Worm (Caenorhabditis elegans) whole organism, L3 larva: ENCODE results near the gene H18N23.2.

ENCODE experiments used
- R02D3.7 ChIP-seq: fragments of 150-350 bp; optimal IDR thresholded peaks from 2 replicates; lab custom pipeline; 2014; ENCODE audit warnings: missing biosample characterization, missing genetic modification characterization
- ama-1 ChIP-seq: fragments of 150-350 bp; optimal IDR thresholded peaks from 2 replicates; lab custom pipeline; 2018
- ceh-28 ChIP-seq: fragments of 150-350 bp; optimal IDR thresholded peaks from 2 replicates; lab custom pipeline; 2014; ENCODE audit warnings: missing biosample characterization, missing genetic modification reagents, missing genetic modification characterization
- daf-12 ChIP-seq: fragments of 150-350 bp; optimal IDR thresholded peaks from 2 replicates; lab custom pipeline; 2014; ENCODE audit warnings: missing biosample characterization, missing genetic modification reagents, missing genetic modification characterization
- egl-5 ChIP-seq: fragments of 150-350 bp; optimal IDR thresholded peaks from 2 replicates; lab custom pipeline; 2017; ENCODE audit warnings: missing biosample characterization, missing genetic modification reagents, missing genetic modification characterization, inconsistent platforms
- elt-1 ChIP-seq: fragments of 150-350 bp; optimal IDR thresholded peaks from 2 replicates; lab custom pipeline; 2014; ENCODE audit warnings: missing biosample characterization, missing genetic modification characterization
- elt-2 ChIP-seq: sonication (generic microtip); optimal IDR thresholded peaks from 2 replicates; lab custom pipeline; 2016; ENCODE audit warnings: missing genetic modification reagents, mild to moderate bottlenecking, missing genetic modification characterization, missing compliant biosample characterization
- elt-3 ChIP-seq, 3 experiments: fragments of 150-350 bp in 1 of 3; sonication (generic microtip) in 2 of 3; optimal IDR thresholded peaks; 2 replicates in 2 of 3; 4 replicates in 1 of 3; lab custom pipeline; 2014 to 2017; ENCODE audit warnings: missing biosample characterization in 3 of 3, missing genetic modification characterization in 3 of 3
- eor-1 ChIP-seq, 2 experiments: fragments of 150-350 bp; optimal IDR thresholded peaks; 2 replicates each; lab custom pipeline; 2014 to 2018; ENCODE audit warnings: missing biosample characterization in 2 of 2, missing genetic modification characterization in 2 of 2
- fkh-2 ChIP-seq: fragments of 150-350 bp; optimal IDR thresholded peaks from 2 replicates; lab custom pipeline; 2014; ENCODE audit warnings: missing biosample characterization, missing genetic modification reagents, missing genetic modification characterization
- fos-1 ChIP-seq: fragments of 150-350 bp; optimal IDR thresholded peaks from 2 replicates; lab custom pipeline; 2014; ENCODE audit warnings: missing biosample characterization, missing genetic modification characterization
- lin-39 ChIP-seq: fragments of 150-350 bp; optimal IDR thresholded peaks from 2 replicates; lab custom pipeline; 2018; ENCODE audit warnings: missing biosample characterization, missing genetic modification reagents, missing genetic modification characterization
- mml-1 ChIP-seq: fragments of 150-350 bp; sonication (generic microtip); optimal IDR thresholded peaks from 3 replicates; lab custom pipeline; 2014; ENCODE audit warnings: missing biosample characterization, missing genetic modification characterization
- nhr-11 ChIP-seq: fragments of 150-350 bp; optimal IDR thresholded peaks from 2 replicates; lab custom pipeline; 2014; ENCODE audit warnings: missing biosample characterization, missing genetic modification characterization
- nhr-12 ChIP-seq: fragments of 150-350 bp; optimal IDR thresholded peaks from 2 replicates; lab custom pipeline; 2014; ENCODE audit warnings: missing biosample characterization, missing genetic modification characterization
- nhr-23 ChIP-seq: fragments of 150-350 bp; optimal IDR thresholded peaks from 2 replicates; lab custom pipeline; 2014; ENCODE audit warnings: missing biosample characterization, missing genetic modification reagents, missing genetic modification characterization
- nhr-237 ChIP-seq: fragments of 150-350 bp; optimal IDR thresholded peaks from 2 replicates; lab custom pipeline; 2014; ENCODE audit warnings: missing biosample characterization, missing genetic modification characterization
- nhr-28 ChIP-seq: fragments of 150-350 bp; optimal IDR thresholded peaks from 2 replicates; lab custom pipeline; 2014; ENCODE audit warnings: missing biosample characterization, missing genetic modification characterization
- nhr-43 ChIP-seq: sonication (generic microtip); optimal IDR thresholded peaks from 2 replicates; lab custom pipeline; 2016; ENCODE audit warnings: mild to moderate bottlenecking, missing genetic modification characterization, missing compliant biosample characterization; ENCODE audit not compliant: poor library complexity, severe bottlenecking
- nhr-77 ChIP-seq: fragments of 150-350 bp; optimal IDR thresholded peaks from 2 replicates; lab custom pipeline; 2014; ENCODE audit warnings: missing biosample characterization, missing genetic modification characterization
- pha-4 ChIP-seq: fragments of 150-350 bp; optimal IDR thresholded peaks from 2 replicates; lab custom pipeline; 2014; ENCODE audit warnings: missing biosample characterization, missing genetic modification reagents, missing genetic modification characterization
- pqm-1 ChIP-seq: fragments of 150-350 bp; optimal IDR thresholded peaks from 2 replicates; lab custom pipeline; 2017; ENCODE audit warnings: missing biosample characterization, missing genetic modification characterization, inconsistent platforms
- skn-1 ChIP-seq: fragments of 150-350 bp; optimal IDR thresholded peaks from 2 replicates; lab custom pipeline; 2014; ENCODE audit warnings: missing biosample characterization, missing genetic modification characterization
- tbx-2 ChIP-seq: sonication (generic microtip); optimal IDR thresholded peaks from 2 replicates; lab custom pipeline; 2016; ENCODE audit warnings: mild to moderate bottlenecking, missing genetic modification characterization, missing compliant biosample characterization
- unc-62 ChIP-seq: fragments of 150-350 bp; sonication (generic microtip); optimal IDR thresholded peaks from 4 replicates; lab custom pipeline; 2014; ENCODE audit warnings: missing biosample characterization, missing genetic modification reagents, missing genetic modification characterization
- zag-1 ChIP-seq: fragments of 150-350 bp; optimal IDR thresholded peaks from 2 replicates; lab custom pipeline; 2014; ENCODE audit warnings: missing biosample characterization, missing genetic modification characterization
- ztf-4 ChIP-seq: fragments of 150-350 bp; optimal IDR thresholded peaks from 2 replicates; lab custom pipeline; 2014; ENCODE audit warnings: missing biosample characterization, missing genetic modification characterization

Gene H18N23.2

DNA sequence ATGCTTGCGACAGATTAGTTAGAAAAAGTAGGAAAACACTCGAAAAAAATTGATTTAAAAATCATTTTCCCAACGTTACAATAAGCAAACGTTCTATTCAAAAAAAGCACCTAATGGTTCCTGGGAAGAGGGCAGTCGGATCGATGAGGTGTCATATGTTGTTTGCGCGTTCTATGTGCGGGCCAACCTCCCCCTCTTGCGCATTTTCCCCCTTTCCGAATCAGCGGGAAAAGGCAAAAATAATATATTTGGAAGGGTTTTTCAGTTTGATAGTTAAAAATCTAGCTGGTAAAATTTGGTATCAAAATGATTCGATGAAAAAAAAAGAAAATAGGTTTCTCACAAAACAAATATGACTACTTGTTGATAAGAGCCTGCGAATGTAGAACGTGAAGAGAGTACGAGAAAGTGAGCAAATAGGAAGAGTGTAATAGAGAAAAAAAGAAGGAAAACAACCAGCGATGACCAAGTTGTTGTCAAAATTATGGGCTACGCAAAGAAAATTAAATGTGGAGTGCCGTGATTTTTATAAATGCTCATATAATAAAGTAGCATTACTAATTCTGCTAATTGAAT, 30.2 kb downstream of the H18N23.2 start (continued):
- TF ChIP-seq nhr-43 (tag; lab: Kevin White, UChicago) (no peak), lin-39 (tag; lab: Kevin White, UChicago) (peak; percentile 60), elt-1 (tag; lab: Kevin White, UChicago) (peak; percentile 40), tbx-2 (tag; lab: Kevin White, UChicago) (peak; percentile 13), pha-4 (tag; lab: Kevin White, UChicago) (peak; percentile 73), daf-12 (tag; lab: Kevin White, UChicago) (no peak), nhr-11 (tag; lab: Kevin White, UChicago) (no peak), ama-1 (lab: Kevin White, UChicago) (no peak), nhr-28 (tag; lab: Kevin White, UChicago) (no peak)

DNA sequence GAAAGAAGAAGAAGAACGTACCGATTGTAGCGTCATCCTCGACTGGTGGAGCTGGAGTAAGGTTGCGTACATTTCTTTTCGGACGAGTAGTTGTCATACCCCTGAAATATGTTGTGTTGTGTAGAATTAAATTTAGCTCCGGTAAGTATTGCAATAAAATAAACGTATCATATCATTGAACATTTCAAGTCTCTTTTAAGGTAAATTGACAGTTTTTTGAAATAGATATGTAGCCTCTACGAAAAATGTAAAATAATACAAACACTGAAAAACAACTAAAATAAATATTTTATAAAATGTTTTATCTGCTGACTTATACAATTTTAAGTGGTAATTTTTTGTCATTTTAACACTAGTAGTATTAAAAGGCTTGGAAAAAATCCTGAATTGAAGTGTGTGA, 30.7 kb downstream of the H18N23.2 start, which contains the start of gene C16H3.3:
TSS of gene C16H3.3 (minus strand) at position 101 of the 400 bp plus-strand sequence.
- TF ChIP-seq mml-1, result no peak
- no peak for TF ChIP-seq R02D3.7 (tag; lab: Kevin White, UChicago)
- no peak for TF ChIP-seq nhr-11 (tag; lab: Kevin White, UChicago)
- TF ChIP-seq tbx-2 (tag; lab: Kevin White, UChicago), result no peak
- TF ChIP-seq fkh-2 (tag; lab: Kevin White, UChicago), result no peak
- TF ChIP-seq unc-62 (GFP tag; lab: Kevin White, UChicago), result no peak
- TF ChIP-seq ama-1 (lab: Kevin White, UChicago), result no peak
- no peak for TF ChIP-seq zag-1
- TF ChIP-seq skn-1 (tag; lab: Kevin White, UChicago), result no peak
- no peak for TF ChIP-seq nhr-237
- no peak for TF ChIP-seq nhr-77 (tag; lab: Kevin White, UChicago)
- TF ChIP-seq eor-1 (tag; optimal IDR thresholded peaks at IDR 0.05; lab: Kevin White, UChicago), result no peak

DNA sequence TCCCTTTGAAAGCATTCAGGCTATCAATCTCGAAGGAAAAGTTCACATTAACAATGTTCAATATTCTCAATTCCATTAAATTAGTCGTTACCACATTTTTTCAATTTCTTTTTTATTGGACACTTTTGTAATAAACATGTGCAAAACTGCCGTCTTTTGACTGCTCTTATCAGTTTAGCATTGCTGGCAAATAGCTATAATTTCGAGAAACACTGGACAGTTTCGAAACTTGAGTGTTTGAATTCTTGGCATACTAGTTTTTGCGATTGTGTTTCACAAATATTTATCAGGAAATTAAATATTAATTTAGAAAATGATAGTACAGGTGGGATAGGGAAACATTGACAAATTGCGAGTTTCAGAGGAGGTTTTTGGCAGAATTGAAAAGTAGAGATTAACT, 39.3 kb downstream of the H18N23.2 start:
- no peak for TF ChIP-seq R02D3.7 (tag; lab: Kevin White, UChicago)
- peak; percentile 19 for TF ChIP-seq fos-1 (tag; lab: Kevin White, UChicago)
- no peak for TF ChIP-seq ceh-28
- TF ChIP-seq elt-2, result peak; percentile 81
- TF ChIP-seq nhr-11 (tag; lab: Kevin White, UChicago), result no peak
- TF ChIP-seq pqm-1 (tag; lab: Kevin White, UChicago), result peak; percentile 76
- TF ChIP-seq pha-4 (tag; lab: Kevin White, UChicago), result no peak
- no peak for TF ChIP-seq nhr-43 (tag; lab: Kevin White, UChicago)

DNA sequence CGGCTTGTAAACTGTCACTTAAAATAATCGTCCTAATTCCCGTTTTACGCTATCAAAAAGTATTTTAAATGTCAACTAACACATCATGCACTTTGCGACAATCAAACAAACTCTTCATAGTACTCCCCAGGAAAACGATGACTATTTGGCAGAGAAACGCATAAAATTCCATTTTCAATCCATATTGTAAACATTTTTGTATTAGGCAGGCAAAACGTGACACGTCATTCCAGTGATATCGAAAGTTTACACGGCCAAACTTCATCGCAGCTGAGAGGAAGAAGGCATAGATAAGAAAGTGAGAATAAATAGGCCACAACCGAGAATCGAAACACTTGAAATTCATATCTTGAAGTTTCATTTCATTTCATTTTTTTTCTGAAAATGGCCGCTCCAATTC, 40.5 kb downstream of the H18N23.2 start, which contains the start of gene lec-9:
TSS of gene lec-9 (plus strand) at position 349 of the 400 bp plus-strand sequence.
- TF ChIP-seq elt-2, result peak; percentile 97
- TF ChIP-seq unc-62 (GFP tag; lab: Kevin White, UChicago), result no peak
- no peak for TF ChIP-seq mml-1
- no peak for TF ChIP-seq nhr-23
- peak; percentile 68 for TF ChIP-seq pha-4 (tag; lab: Kevin White, UChicago)
- TF ChIP-seq skn-1 (tag; lab: Kevin White, UChicago), result peak; percentile 79
- no peak for TF ChIP-seq nhr-12 (tag; lab: Kevin White, UChicago)
- TF ChIP-seq egl-5 (tag; lab: Kevin White, UChicago), result no peak
- peak; percentile 91 for TF ChIP-seq pqm-1 (tag; lab: Kevin White, UChicago)
- no peak for TF ChIP-seq ztf-4 (tag; lab: Kevin White, UChicago)

DNA sequence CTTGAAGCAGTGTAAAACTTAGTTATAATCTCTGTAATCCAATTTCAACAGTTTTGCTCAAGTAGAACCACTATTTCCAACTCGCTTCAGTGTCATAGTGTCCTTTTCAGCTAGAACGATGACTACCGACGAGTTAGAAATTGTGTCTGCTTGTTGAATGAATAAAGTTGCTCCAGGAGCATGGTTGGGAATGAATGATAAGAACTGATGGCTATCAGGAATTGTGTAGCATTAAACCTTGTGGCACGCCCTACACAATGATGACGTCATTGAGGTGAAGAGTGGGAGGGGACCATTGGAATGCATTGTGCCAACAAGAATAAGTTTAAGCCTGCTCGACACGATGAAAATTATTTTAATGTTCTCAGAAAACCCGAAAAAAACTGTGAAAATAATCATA, 42.0 kb downstream of the H18N23.2 start:
- TF ChIP-seq elt-2 (peak; percentile 66), pqm-1 (tag; lab: Kevin White, UChicago) (peak; percentile 64), ama-1 (lab: Kevin White, UChicago) (no peak)
- TF ChIP-seq, all 47 proteins: peak for 2

DNA sequence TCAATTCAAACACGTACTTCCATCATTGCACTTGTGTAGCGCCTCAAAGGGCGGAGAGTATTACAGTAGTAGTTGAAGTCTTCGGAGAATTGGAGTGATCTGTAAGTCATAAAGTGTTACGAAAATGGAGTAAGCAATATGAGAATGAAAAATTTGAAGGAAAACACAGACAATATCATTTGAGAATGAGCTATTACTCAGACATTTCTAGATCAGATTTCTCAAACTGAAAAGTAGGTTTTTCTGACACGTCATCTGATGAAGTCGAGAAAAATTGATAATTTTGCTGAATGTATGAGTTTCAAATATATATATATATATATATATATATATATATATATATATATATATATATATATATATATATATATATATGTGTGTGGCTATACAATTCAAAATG, 60.9 kb downstream of the H18N23.2 start, which contains the start of gene frpr-7:
TSS of gene frpr-7 (minus strand) at position 101 of the 400 bp plus-strand sequence.
- no peak for TF ChIP-seq elt-2
- TF ChIP-seq nhr-43 (tag; lab: Kevin White, UChicago), result no peak
- TF ChIP-seq R02D3.7 (tag; lab: Kevin White, UChicago), result no peak
- TF ChIP-seq zag-1, result no peak
- no peak for TF ChIP-seq elt-3 (tag; optimal IDR thresholded peaks at IDR 0.05; lab: Kevin White, UChicago)
